Worm (Caenorhabditis elegans) whole organism, L3 larva: ENCODE results near the gene nspc-16.
"Not testable (repeated sequence)": the region's sequence is repeated elsewhere in the genome, so short reads cannot be mapped to it uniquely, and the experiment has no call there.

ENCODE experiments used
- R02D3.7 ChIP-seq: fragments of 150-350 bp; optimal IDR thresholded peaks from 2 replicates; lab custom pipeline; 2014; ENCODE audit warnings: missing biosample characterization, missing genetic modification characterization
- aly-2 ChIP-seq: fragments of 150-350 bp; optimal IDR thresholded peaks from 2 replicates; lab custom pipeline; 2014; ENCODE audit warnings: missing biosample characterization, missing genetic modification characterization
- ama-1 ChIP-seq: fragments of 150-350 bp; optimal IDR thresholded peaks from 2 replicates; lab custom pipeline; 2018
- ceh-16 ChIP-seq: sonication (generic microtip); optimal IDR thresholded peaks from 2 replicates; lab custom pipeline; 2017; ENCODE audit warnings: missing biosample characterization, missing genetic modification characterization
- ceh-28 ChIP-seq: fragments of 150-350 bp; optimal IDR thresholded peaks from 2 replicates; lab custom pipeline; 2014; ENCODE audit warnings: missing biosample characterization, missing genetic modification reagents, missing genetic modification characterization
- ceh-82 ChIP-seq: fragments of 150-350 bp; optimal IDR thresholded peaks from 2 replicates; lab custom pipeline; 2014; ENCODE audit warnings: missing biosample characterization, missing genetic modification characterization
- ceh-9 ChIP-seq: sonication (generic microtip); optimal IDR thresholded peaks from 2 replicates; lab custom pipeline; 2018; ENCODE audit warnings: missing biosample characterization, missing genetic modification characterization
- daf-12 ChIP-seq: fragments of 150-350 bp; optimal IDR thresholded peaks from 2 replicates; lab custom pipeline; 2014; ENCODE audit warnings: missing biosample characterization, missing genetic modification reagents, missing genetic modification characterization
- egl-5 ChIP-seq: fragments of 150-350 bp; optimal IDR thresholded peaks from 2 replicates; lab custom pipeline; 2017; ENCODE audit warnings: missing biosample characterization, missing genetic modification reagents, missing genetic modification characterization, inconsistent platforms
- elt-1 ChIP-seq: fragments of 150-350 bp; optimal IDR thresholded peaks from 2 replicates; lab custom pipeline; 2014; ENCODE audit warnings: missing biosample characterization, missing genetic modification characterization
- elt-2 ChIP-seq: sonication (generic microtip); optimal IDR thresholded peaks from 2 replicates; lab custom pipeline; 2016; ENCODE audit warnings: missing genetic modification reagents, mild to moderate bottlenecking, missing genetic modification characterization, missing compliant biosample characterization
- elt-3 ChIP-seq, 3 experiments: fragments of 150-350 bp in 1 of 3; sonication (generic microtip) in 2 of 3; optimal IDR thresholded peaks; 2 replicates in 2 of 3; 4 replicates in 1 of 3; lab custom pipeline; 2014 to 2017; ENCODE audit warnings: missing biosample characterization in 3 of 3, missing genetic modification characterization in 3 of 3
- eor-1 ChIP-seq, 2 experiments: fragments of 150-350 bp; optimal IDR thresholded peaks; 2 replicates each; lab custom pipeline; 2014 to 2018; ENCODE audit warnings: missing biosample characterization in 2 of 2, missing genetic modification characterization in 2 of 2
- fkh-10 ChIP-seq: sonication (generic microtip); optimal IDR thresholded peaks from 2 replicates; lab custom pipeline; 2017; ENCODE audit warnings: missing biosample characterization, missing genetic modification reagents, missing genetic modification characterization
- fos-1 ChIP-seq: fragments of 150-350 bp; optimal IDR thresholded peaks from 2 replicates; lab custom pipeline; 2014; ENCODE audit warnings: missing biosample characterization, missing genetic modification characterization
- hmg-11 ChIP-seq: sonication (generic microtip); optimal IDR thresholded peaks from 2 replicates; lab custom pipeline; 2016; ENCODE audit warnings: missing genetic modification characterization, missing compliant biosample characterization
- jun-1 ChIP-seq: fragments of 150-350 bp; optimal IDR thresholded peaks from 2 replicates; lab custom pipeline; 2014; ENCODE audit warnings: missing biosample characterization, missing genetic modification reagents, missing genetic modification characterization
- lin-15B ChIP-seq: fragments of 150-350 bp; optimal IDR thresholded peaks from 2 replicates; lab custom pipeline; 2014; ENCODE audit warnings: missing biosample characterization, missing genetic modification characterization
- lsy-12 ChIP-seq: sonication (generic microtip); optimal IDR thresholded peaks from 2 replicates; lab custom pipeline; 2016; ENCODE audit warnings: mild to moderate bottlenecking, missing genetic modification characterization, missing compliant biosample characterization
- mdl-1 ChIP-seq: fragments of 150-350 bp; optimal IDR thresholded peaks from 2 replicates; lab custom pipeline; 2014; ENCODE audit warnings: missing biosample characterization, missing genetic modification characterization
- nhr-11 ChIP-seq: fragments of 150-350 bp; optimal IDR thresholded peaks from 2 replicates; lab custom pipeline; 2014; ENCODE audit warnings: missing biosample characterization, missing genetic modification characterization
- nhr-12 ChIP-seq: fragments of 150-350 bp; optimal IDR thresholded peaks from 2 replicates; lab custom pipeline; 2014; ENCODE audit warnings: missing biosample characterization, missing genetic modification characterization
- nhr-23 ChIP-seq: fragments of 150-350 bp; optimal IDR thresholded peaks from 2 replicates; lab custom pipeline; 2014; ENCODE audit warnings: missing biosample characterization, missing genetic modification reagents, missing genetic modification characterization
- nhr-237 ChIP-seq: fragments of 150-350 bp; optimal IDR thresholded peaks from 2 replicates; lab custom pipeline; 2014; ENCODE audit warnings: missing biosample characterization, missing genetic modification characterization
- nhr-67 ChIP-seq: fragments of 150-350 bp; optimal IDR thresholded peaks from 2 replicates; lab custom pipeline; 2014; ENCODE audit warnings: missing biosample characterization, missing genetic modification characterization
- nhr-77 ChIP-seq: fragments of 150-350 bp; optimal IDR thresholded peaks from 2 replicates; lab custom pipeline; 2014; ENCODE audit warnings: missing biosample characterization, missing genetic modification characterization
- pha-4 ChIP-seq: fragments of 150-350 bp; optimal IDR thresholded peaks from 2 replicates; lab custom pipeline; 2014; ENCODE audit warnings: missing biosample characterization, missing genetic modification reagents, missing genetic modification characterization
- pqm-1 ChIP-seq: fragments of 150-350 bp; optimal IDR thresholded peaks from 2 replicates; lab custom pipeline; 2017; ENCODE audit warnings: missing biosample characterization, missing genetic modification characterization, inconsistent platforms
- skn-1 ChIP-seq: fragments of 150-350 bp; optimal IDR thresholded peaks from 2 replicates; lab custom pipeline; 2014; ENCODE audit warnings: missing biosample characterization, missing genetic modification characterization
- snpc-4 ChIP-seq: fragments of 150-350 bp; optimal IDR thresholded peaks from 2 replicates; lab custom pipeline; 2014; ENCODE audit warnings: missing biosample characterization, missing genetic modification characterization
- tbx-2 ChIP-seq: sonication (generic microtip); optimal IDR thresholded peaks from 2 replicates; lab custom pipeline; 2016; ENCODE audit warnings: mild to moderate bottlenecking, missing genetic modification characterization, missing compliant biosample characterization
- unc-39 ChIP-seq: sonication (generic microtip); optimal IDR thresholded peaks from 4 replicates; lab custom pipeline; 2017; ENCODE audit warnings: missing biosample characterization, missing genetic modification characterization
- zag-1 ChIP-seq: fragments of 150-350 bp; optimal IDR thresholded peaks from 2 replicates; lab custom pipeline; 2014; ENCODE audit warnings: missing biosample characterization, missing genetic modification characterization
- ztf-11 ChIP-seq: fragments of 150-350 bp; optimal IDR thresholded peaks from 2 replicates; lab custom pipeline; 2014; ENCODE audit warnings: missing biosample characterization, missing genetic modification characterization

nspc-16 gene

DNA sequence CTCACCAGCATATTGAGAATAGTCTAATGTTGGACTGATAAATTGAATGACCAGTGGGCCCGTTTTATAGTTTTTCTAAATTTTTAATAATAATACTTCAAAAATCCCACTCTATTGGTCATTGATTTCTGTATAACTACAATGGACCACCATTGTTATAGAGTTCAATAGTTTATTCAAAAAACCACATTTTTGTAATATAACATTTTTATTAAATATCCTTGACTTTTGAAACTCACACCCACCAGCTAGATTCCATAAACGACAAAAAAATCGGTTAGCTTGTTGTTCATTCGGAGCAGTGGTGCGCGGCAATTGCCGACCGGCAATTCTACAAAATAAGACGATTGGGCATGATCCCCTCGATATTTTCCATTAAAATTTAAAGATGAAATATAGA lies 4.2 kb downstream of the nspc-16 start, which contains the start of gene nspc-18:
TSS of gene nspc-18 (minus strand) at position 101 of the 400 bp plus-strand sequence.
- TF ChIP-seq ceh-82 (tag; lab: Kevin White, UChicago) (no peak), daf-12 (tag; lab: Kevin White, UChicago) (no peak), nhr-67 (no peak), nhr-23 (tag; lab: Kevin White, UChicago) (no peak), pha-4 (tag; lab: Kevin White, UChicago) (no peak), mdl-1 (tag; lab: Kevin White, UChicago) (no peak), elt-2 (tag; lab: Kevin White, UChicago) (no peak), ztf-11 (tag; lab: Kevin White, UChicago) (no peak), skn-1 (tag; lab: Kevin White, UChicago) (no peak), nhr-237 (tag; lab: Kevin White, UChicago) (no peak), aly-2 (no peak), nhr-12 (tag; lab: Kevin White, UChicago) (no peak), fkh-10 (no peak), R02D3.7 (tag; lab: Kevin White, UChicago) (no peak)

DNA sequence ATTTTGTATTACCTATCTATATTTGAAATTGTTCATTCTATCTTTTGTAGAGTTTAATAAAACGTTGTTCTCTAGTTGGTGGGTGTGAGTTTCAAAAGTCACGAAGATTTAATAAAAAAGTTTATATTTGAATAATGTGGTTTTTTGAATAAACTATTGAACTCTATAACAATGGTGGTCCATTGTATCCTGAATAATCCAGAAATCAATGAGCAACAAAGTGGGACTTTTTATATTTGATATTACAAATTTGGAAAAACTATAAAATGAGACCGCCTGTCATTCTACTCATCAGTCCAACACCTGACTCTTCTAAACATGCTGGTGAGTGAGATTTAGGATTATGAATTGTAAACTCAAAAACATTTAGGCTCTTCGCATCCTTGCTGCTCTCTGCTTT lies 5.0 kb downstream of the nspc-16 start, which contains the start of gene nspc-19:
TSS of gene nspc-19 (plus strand) at position 301 of the 400 bp plus-strand sequence.
- TF ChIP-seq ceh-9; snpc-4 (tag; lab: Kevin White, UChicago); jun-1 (tag; lab: Kevin White, UChicago): not testable (repeated sequence)

DNA sequence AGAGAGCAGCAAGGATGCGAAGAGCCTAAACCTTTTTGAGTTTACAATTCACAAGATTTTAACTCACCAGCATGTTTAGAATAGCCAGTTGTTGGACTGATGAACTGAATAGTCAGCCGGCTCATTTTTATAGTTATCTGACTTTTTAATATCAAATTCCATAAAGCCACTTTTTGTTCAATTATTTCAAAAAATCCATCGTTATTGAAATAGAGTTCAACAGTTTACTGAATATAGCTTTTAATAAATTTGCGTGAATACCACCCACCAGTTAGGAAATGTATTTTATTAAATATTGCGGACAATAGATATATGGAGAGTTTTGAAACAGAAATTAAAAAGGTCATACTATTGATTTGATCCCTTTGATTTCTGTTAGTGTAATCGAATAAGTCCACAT lies 6.7 kb downstream of the nspc-16 start, which contains the start of gene nspc-20:
TSS of gene nspc-20 (minus strand) at position 101 of the 400 bp plus-strand sequence.
- TF ChIP-seq hmg-11 (tag; lab: Kevin White, UChicago) (no peak), pqm-1 (tag; lab: Kevin White, UChicago) (no peak), ceh-16 (tag; lab: Kevin White, UChicago) (no peak)

DNA sequence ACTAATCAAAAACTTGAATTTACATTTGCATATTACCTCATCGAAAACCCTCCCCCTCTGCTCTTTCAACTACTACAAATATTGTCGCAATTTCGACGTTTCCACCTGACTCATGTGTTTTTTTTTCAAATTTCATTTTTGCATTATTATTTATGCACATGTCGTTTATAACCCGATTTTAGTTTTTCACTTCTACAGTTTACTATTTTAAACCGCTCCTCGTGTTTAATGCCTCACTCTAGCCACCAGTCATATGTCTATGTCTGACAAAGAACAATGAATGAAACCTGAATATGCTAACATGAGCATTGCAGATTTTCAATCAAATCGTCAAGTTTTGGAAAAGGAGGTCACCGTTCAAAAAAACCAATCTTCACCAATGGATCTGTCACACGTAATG lies 10.7 kb downstream of the nspc-16 start, which contains the start of gene T24C2.5:
TSS of gene T24C2.5 (plus strand) at position 301 of the 400 bp plus-strand sequence.
- TF ChIP-seq pqm-1 (tag; lab: Kevin White, UChicago) (peak; percentile 0), ztf-11 (tag; lab: Kevin White, UChicago) (no peak), elt-3 (tag; optimal IDR thresholded peaks at IDR 0.05; lab: Kevin White, UChicago) (no peak), daf-12 (tag; lab: Kevin White, UChicago) (no peak), lsy-12 (no peak), ceh-28 (no peak), nhr-12 (tag; lab: Kevin White, UChicago) (no peak), lin-15B (no peak)

DNA sequence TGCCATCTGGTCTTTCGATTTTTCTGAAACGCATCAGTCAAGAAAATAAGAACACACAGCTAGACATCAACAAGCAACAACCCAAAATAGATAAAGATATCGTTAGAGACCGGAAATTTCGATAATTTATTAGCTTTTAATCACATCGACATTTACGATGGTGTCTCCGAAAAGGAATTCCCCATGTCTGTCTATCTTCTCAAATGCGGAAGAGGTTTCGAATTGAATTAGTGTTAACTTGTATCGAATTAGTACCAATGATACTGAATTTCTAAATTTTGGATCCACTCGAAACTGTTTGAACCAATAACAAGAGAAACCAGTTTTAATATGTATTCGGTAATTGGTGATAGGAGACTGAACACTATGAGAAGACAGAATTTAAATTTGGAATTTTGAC lies 11.2 kb downstream of the nspc-16 start:
- TF ChIP-seq mdl-1 (tag; lab: Kevin White, UChicago) (no peak), elt-3 (tag; optimal IDR thresholded peaks at IDR 0.05; lab: Kevin White, UChicago) (no peak), unc-39 (tag; lab: Kevin White, UChicago) (no peak), lin-15B (no peak), elt-2 (tag; lab: Kevin White, UChicago) (no peak), skn-1 (tag; lab: Kevin White, UChicago) (no peak), nhr-77 (tag; lab: Kevin White, UChicago) (no peak), jun-1 (tag; lab: Kevin White, UChicago) (no peak), pqm-1 (tag; lab: Kevin White, UChicago) (no peak), fos-1 (no peak), tbx-2 (tag; lab: Kevin White, UChicago) (no peak), ceh-9 (no peak), zag-1 (tag; lab: Kevin White, UChicago) (no peak), eor-1 (tag; optimal IDR thresholded peaks at IDR 0.05; lab: Kevin White, UChicago) (no peak), ama-1 (no peak), nhr-11 (tag; lab: Kevin White, UChicago) (no peak), egl-5 (tag; lab: Kevin White, UChicago) (no peak), nhr-67 (no peak), elt-1 (tag; lab: Kevin White, UChicago) (no peak)
